Worm (Caenorhabditis elegans) whole organism, L4/young adult: ENCODE results near the gene ndua-7.

ENCODE experiments used
- W03F9.2 ChIP-seq: fragments of 150-350 bp; optimal IDR thresholded peaks from 2 replicates; lab custom pipeline; 2014; ENCODE audit warnings: missing biosample characterization, missing genetic modification characterization
- dao-5 ChIP-seq: sonication (generic microtip); optimal IDR thresholded peaks from 2 replicates; lab custom pipeline; 2016; ENCODE audit warnings: missing genotype, missing genetic modification characterization, moderate library complexity, missing compliant biosample characterization
- him-1 ChIP-seq: sonication (generic microtip); optimal IDR thresholded peaks from 2 replicates; lab custom pipeline; 2016; ENCODE audit warnings: missing genotype, missing genetic modification reagents, missing genetic modification characterization, missing compliant biosample characterization

- TF ChIP-seq W03F9.2 (peak; percentile 64), him-1 (no peak), dao-5 (no peak)
These were observed 33.6 kb downstream of the ndua-7 start, which contains the start of gene pqn-27 for ce11 chrII:13460592-13461395.
